Worm (Caenorhabditis elegans): ENCODE results near the gene F07B10.7.
A peak's percentile ranks its signal among the peaks of the same experiment; 100 is the strongest.

The F07B10.7 gene

DNA sequence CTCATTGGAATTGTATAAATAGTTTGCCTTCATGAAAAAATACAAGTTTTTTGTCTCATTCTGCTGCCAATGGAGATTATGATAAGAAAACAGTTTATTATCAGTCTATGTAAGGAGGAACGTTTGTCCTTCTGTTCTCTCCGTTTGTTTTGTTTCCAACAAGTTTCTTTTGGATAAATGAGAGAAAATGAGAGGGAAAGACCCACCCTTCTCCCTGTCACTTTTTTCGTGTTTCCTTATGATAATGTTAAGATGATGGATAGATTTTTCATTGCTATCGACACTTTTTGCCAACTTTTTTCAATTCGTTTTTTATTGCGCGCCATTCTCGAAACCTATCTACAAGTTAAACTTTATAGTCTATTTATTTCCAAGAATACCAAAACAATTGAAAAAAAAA, 29.3 kb downstream of the F07B10.7 start:
- TF ChIP-seq Y95B8A.8 (GFP tag; IDR thresholded peaks at IDR 0.05): no peak
- no peak for TF ChIP-seq ztf-28 (GFP tag; IDR thresholded peaks at IDR 0.05)
- no peak for TF ChIP-seq ceh-40 (GFP tag; IDR thresholded peaks at IDR 0.05)
- TF ChIP-seq ztf-3 (GFP tag; optimal IDR thresholded peaks at IDR 0.05): no peak
- no peak for TF ChIP-seq xnd-1 (tag; optimal IDR thresholded peaks at IDR 0.05)
- TF ChIP-seq tlf-1 (GFP tag; optimal IDR thresholded peaks at IDR 0.05): no peak
- no peak for TF ChIP-seq B0261.1 (tag; optimal IDR thresholded peaks at IDR 0.05)

DNA sequence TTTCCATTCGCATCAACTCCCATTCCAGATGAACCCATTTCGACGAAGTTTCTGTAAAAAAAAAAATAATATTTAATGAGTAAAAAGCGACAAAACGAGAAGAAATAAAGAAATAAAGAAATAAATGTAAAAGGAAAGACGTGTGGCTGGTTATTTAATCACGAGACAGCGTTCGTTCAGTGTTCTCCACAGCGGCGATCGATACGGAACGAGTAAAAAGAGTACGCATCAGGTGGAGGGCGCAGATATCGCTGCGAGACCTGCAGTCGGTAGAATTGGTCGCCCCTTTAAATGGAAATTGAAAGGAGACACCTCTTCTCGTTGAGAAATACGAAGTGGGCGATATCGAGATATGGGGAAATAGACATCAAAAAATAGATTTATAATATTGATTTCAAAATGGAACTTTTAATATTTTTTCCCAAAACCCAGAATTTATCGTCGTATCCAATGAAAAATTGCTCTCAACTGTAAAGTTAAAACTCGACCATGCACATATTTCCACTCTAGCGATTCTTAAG, 31.8 kb downstream of the F07B10.7 start, which contains the start of gene pqn-70:
TSS of gene pqn-70 (minus strand) at position 51 of the 521 bp plus-strand sequence.
- TF ChIP-seq K12H6.12 (tag; optimal IDR thresholded peaks at IDR 0.05): peak; percentile 70
- no peak for TF ChIP-seq zfh-2 (GFP tag; conservative IDR thresholded peaks at IDR 0.05)
- peak; percentile 28; the same call in 1 of the 2 replicates for TF ChIP-seq B0336.3 (GFP tag; IDR thresholded peaks at IDR 0.05)
- TF ChIP-seq C17E4.6 (GFP tag; IDR thresholded peaks at IDR 0.05): no peak
- peak; percentile 53 for TF ChIP-seq F23B12.7 (tag; optimal IDR thresholded peaks at IDR 0.05; ENCODE audit: insufficient read depth)
- peak; percentile 68; the same call in 1 of the 2 replicates for TF ChIP-seq pbrm-1 (GFP tag; IDR thresholded peaks at IDR 0.05)
- TF ChIP-seq D2030.7 (GFP tag; IDR thresholded peaks at IDR 0.05): peak; percentile 33; the same call in 1 of the 2 replicates
- peak; percentile 45; the same call in 1 of the 2 replicates for TF ChIP-seq lir-1 (GFP tag; conservative IDR thresholded peaks at IDR 0.05)
- peak; percentile 68 for TF ChIP-seq somi-1 (GFP tag; optimal IDR thresholded peaks at IDR 0.05)
- TF ChIP-seq snpc-4 (GFP tag; optimal IDR thresholded peaks at IDR 0.05): peak; percentile 13
- peak in 3 of 4 experiments; percentile 32 to 69 (median 65) for TF ChIP-seq snpc-4 (tag; optimal IDR thresholded peaks at IDR 0.05)
- no peak for TF ChIP-seq madf-8 (GFP tag; conservative IDR thresholded peaks at IDR 0.05)
- TF ChIP-seq ekl-4 (GFP tag; IDR thresholded peaks at IDR 0.05): peak; percentile 79
- TF ChIP-seq Y67H2A.10 (GFP tag; conservative IDR thresholded peaks at IDR 0.05): peak; percentile 53; the same call in 1 of the 2 replicates
- peak; percentile 89 for TF ChIP-seq F33H1.4 (GFP tag; IDR thresholded peaks at IDR 0.05)
- peak; percentile 74 for TF ChIP-seq mcd-1 (GFP tag; IDR thresholded peaks at IDR 0.05)
- peak; percentile 65 for TF ChIP-seq ZK185.1 (tag; optimal IDR thresholded peaks at IDR 0.05; ENCODE audit: poor library complexity, severe bottlenecking)
- TF ChIP-seq dox-1 (GFP tag; IDR thresholded peaks at IDR 0.05): peak; percentile 67
- 0 out of 2 replicates have a peak, but pooled peaks have one; percentile 7 for TF ChIP-seq Y95B8A.8 (GFP tag; IDR thresholded peaks at IDR 0.05)
- TF ChIP-seq chd-7 (tag; optimal IDR thresholded peaks at IDR 0.05): peak; percentile 29
- no peak for TF ChIP-seq nhr-179 (tag; optimal IDR thresholded peaks at IDR 0.05)
- peak; percentile 33 for TF ChIP-seq B0035.1 (tag; optimal IDR thresholded peaks at IDR 0.05)
- peak; percentile 57 for TF ChIP-seq lin-54 (GFP tag; optimal IDR thresholded peaks at IDR 0.05)
- no peak for TF ChIP-seq sdz-38 (tag; optimal IDR thresholded peaks at IDR 0.05)
- peak; percentile 92 for TF ChIP-seq ceh-100 (GFP tag; IDR thresholded peaks at IDR 0.05)
- TF ChIP-seq athp-1 (tag; optimal IDR thresholded peaks at IDR 0.05): peak; percentile 33
- TF ChIP-seq die-1 (tag; optimal IDR thresholded peaks at IDR 0.05): peak; percentile 15
- 0 out of 2 replicates have a peak, but pooled peaks have one; percentile 64 for TF ChIP-seq madf-3 (GFP tag; IDR thresholded peaks at IDR 0.05)
- no peak for TF ChIP-seq tbx-9 (tag; optimal IDR thresholded peaks at IDR 0.05; ENCODE audit: borderline replicate concordance)
- TF ChIP-seq nfyb-1 (GFP tag; IDR thresholded peaks at IDR 0.05): peak; percentile 81; the same call in 1 of the 2 replicates
- TF ChIP-seq lsl-1 (GFP tag; optimal IDR thresholded peaks at IDR 0.05): peak; percentile 28
- TF ChIP-seq tbp1 (GFP tag; optimal IDR thresholded peaks at IDR 0.05): peak; percentile 62
- no peak; the same call in 1 of the 2 replicates for TF ChIP-seq madf-6 (GFP tag; IDR thresholded peaks at IDR 0.05)
- TF ChIP-seq let-526 (GFP tag; IDR thresholded peaks at IDR 0.05): 0 out of 2 replicates have a peak, but pooled peaks have one; percentile 53
- no peak for TF ChIP-seq ceh-58 (GFP tag; IDR thresholded peaks at IDR 0.05)
- TF ChIP-seq egrh-3 (GFP tag; IDR thresholded peaks at IDR 0.05): peak; percentile 58
- TF ChIP-seq F55B11.4 (tag; optimal IDR thresholded peaks at IDR 0.05; ENCODE audit: borderline replicate concordance, insufficient read depth): no peak
- TF ChIP-seq hmg-1.2 (GFP tag; IDR thresholded peaks at IDR 0.05): peak; percentile 94
- no peak for TF ChIP-seq sptf-2 (GFP tag; optimal IDR thresholded peaks at IDR 0.05)
- TF ChIP-seq unc-130 (GFP tag; optimal IDR thresholded peaks at IDR 0.05): peak; percentile 28
